Worm (Caenorhabditis elegans) whole organism, L4 larva: ENCODE measurements around the gene cfap-20.

Experiments used
- ama-1 ChIP-seq: fragments of 150-350 bp; optimal IDR thresholded peaks from 2 replicates; lab custom pipeline; 2014; ENCODE audit warnings: inconsistent platforms, mixed read lengths
- hif-1 ChIP-seq, 2 experiments: sonication (generic microtip); optimal IDR thresholded peaks; 2 replicates each; lab custom pipeline; 2016 to 2017; ENCODE audit warnings: missing compliant biosample characterization in 2 of 2, missing genetic modification characterization in 2 of 2, missing genetic modification reagents in 2 of 2, missing genotype in 2 of 2, mild to moderate bottlenecking in 1 of 2
- lin-13 ChIP-seq: fragments of 150-350 bp; optimal IDR thresholded peaks from 2 replicates; lab custom pipeline; 2014; ENCODE audit warnings: missing biosample characterization, missing genetic modification reagents, missing genetic modification characterization
- lin-29 ChIP-seq: fragments of 200-800 bp; sonication (Bioruptor generic); IDR thresholded peaks from 2 replicates; pipeline ENCODE4 v1.3.6; 2022; ENCODE audit warnings: missing genetic modification reagents, missing genetic modification characterization, missing compliant biosample characterization
- lsy-2 ChIP-seq, 2 experiments: fragments of 150-350 bp in 1 of 2; sonication (generic microtip) in 1 of 2; optimal IDR thresholded peaks; 2 replicates each; lab custom pipeline; 2014 to 2017; ENCODE audit warnings: missing biosample characterization in 2 of 2, missing genetic modification characterization in 2 of 2
- php-3 ChIP-seq: fragments of 200-800 bp; sonication (Bioruptor generic); IDR thresholded peaks from 2 replicates; pipeline ENCODE4 v1.3.6; 2022; ENCODE audit warnings: missing genetic modification reagents, missing genetic modification characterization, missing compliant biosample characterization
- set-16 ChIP-seq: fragments of 200-800 bp; sonication (Bioruptor generic); IDR thresholded peaks from 2 replicates; pipeline ENCODE4 v1.3.6; 2022; ENCODE audit warnings: missing genetic modification reagents, missing genetic modification characterization, missing compliant biosample characterization
- snpc-1.2 ChIP-seq: fragments of 200-800 bp; sonication (Bioruptor generic); IDR thresholded peaks from 2 replicates; pipeline ENCODE4 v1.3.6; 2022; ENCODE audit warnings: missing genetic modification reagents, missing genetic modification characterization, missing compliant biosample characterization
- ztf-11 ChIP-seq: fragments of 150-350 bp; optimal IDR thresholded peaks from 2 replicates; lab custom pipeline; 2014; ENCODE audit warnings: missing biosample characterization, missing genetic modification characterization

- TF ChIP-seq ztf-11 (tag; lab: Kevin White, UChicago) = no peak
- no peak for TF ChIP-seq set-16 (GFP tag; lab: Robert Waterston, UW)
- no peak for TF ChIP-seq lsy-2 (tag; optimal IDR thresholded peaks at IDR 0.05; lab: Kevin White, UChicago)
- peak in 1 of 2 experiments; percentile 71 for TF ChIP-seq hif-1 (tag; optimal IDR thresholded peaks at IDR 0.05; lab: Kevin White, UChicago)
- TF ChIP-seq php-3 (GFP tag; lab: Robert Waterston, UW) = no peak
- TF ChIP-seq ama-1 (lab: Kevin White, UChicago) = no peak
- TF ChIP-seq lin-29 (GFP tag; lab: Robert Waterston, UW) = no peak
- no peak for TF ChIP-seq lin-13 (GFP tag; lab: Kevin White, UChicago)
- TF ChIP-seq snpc-1.2 = no peak
Measured at ce11 chrIII:3499850-3500249, 37.5 kb downstream of the cfap-20 start.
